Fruit fly (Drosophila melanogaster) whole organism, prepupa: Measurements from ENCODE around the gene mew.

Experiments
- CG10631 ChIP-seq: fragments of 200-800 bp; sonication (Bioruptor generic); optimal IDR thresholded peaks from 2 replicates; lab custom pipeline; 2016; ENCODE audit warnings: missing biosample characterization, missing genetic modification characterization
- CG16779 ChIP-seq: fragments of 200-800 bp; sonication (Bioruptor generic); optimal IDR thresholded peaks from 3 replicates; lab custom pipeline; 2017; ENCODE audit warnings: missing biosample characterization, mild to moderate bottlenecking, missing genetic modification characterization
- CG6276 ChIP-seq: fragments of 200-800 bp; sonication (Bioruptor generic); optimal IDR thresholded peaks from 2 replicates; lab custom pipeline; 2017; ENCODE audit warnings: missing biosample characterization, mild to moderate bottlenecking, missing genetic modification characterization
- Gug ChIP-seq: fragments of 200-800 bp; sonication (Bioruptor generic); IDR thresholded peaks from 2 replicates; pipeline ENCODE4 v1.3.6; 2022; ENCODE audit warnings: missing biosample characterization, missing genetic modification characterization
- Sox14 ChIP-seq: fragments of 200-800 bp; sonication (Bioruptor generic); optimal IDR thresholded peaks from 3 replicates; lab custom pipeline; 2016; ENCODE audit warnings: missing biosample characterization, missing genetic modification characterization
- acj6 ChIP-seq: fragments of 200-800 bp; sonication (Bioruptor generic); optimal IDR thresholded peaks from 3 replicates; lab custom pipeline; 2016; ENCODE audit warnings: missing biosample characterization, missing genetic modification characterization
- lz ChIP-seq: fragments of 200-800 bp; sonication (Bioruptor generic); optimal IDR thresholded peaks from 3 replicates; lab custom pipeline; 2016; ENCODE audit warnings: missing biosample characterization, missing genetic modification characterization

dm6 chrX:13192239-13192638 lies 66.1 kb downstream of the mew start:
- no peak for TF ChIP-seq acj6 (GFP tag; lab: Kevin White, UChicago)
- no peak for TF ChIP-seq CG16779 (tag; lab: Kevin White, UChicago)
- TF ChIP-seq lz: no peak
- no peak for TF ChIP-seq CG6276 (GFP tag; lab: Kevin White, UChicago)
- TF ChIP-seq CG10631 (GFP tag; lab: Kevin White, UChicago): no peak
- TF ChIP-seq Sox14 (GFP tag; lab: Kevin White, UChicago): no peak
- no peak for TF ChIP-seq Gug (GFP tag; lab: Robert Waterston, UW)
